Fruit fly (Drosophila melanogaster) Kc167 (cell line): Measurements from ENCODE around the gene CG15743.

ENCODE experiments used
- Myc ChIP-seq: fragments of >200 bp; optimal IDR thresholded peaks from 2 replicates; lab custom pipeline; 2017; ENCODE audit warnings: missing external identifiers
- h ChIP-seq: fragments of >200 bp; optimal IDR thresholded peaks from 3 replicates; lab custom pipeline; 2018; ENCODE audit warnings: missing external identifiers
- insv ChIP-seq: fragments of >200 bp; optimal IDR thresholded peaks from 3 replicates; lab custom pipeline; 2018; ENCODE audit warnings: missing external identifiers
- psq ChIP-seq: fragments of >200 bp; optimal IDR thresholded peaks from 2 replicates; lab custom pipeline; 2017; ENCODE audit warnings: missing external identifiers
- ttk ChIP-seq: sonication (Bioruptor generic); optimal IDR thresholded peaks from 2 replicates; lab custom pipeline; 2017; ENCODE audit warnings: missing external identifiers

DNA sequence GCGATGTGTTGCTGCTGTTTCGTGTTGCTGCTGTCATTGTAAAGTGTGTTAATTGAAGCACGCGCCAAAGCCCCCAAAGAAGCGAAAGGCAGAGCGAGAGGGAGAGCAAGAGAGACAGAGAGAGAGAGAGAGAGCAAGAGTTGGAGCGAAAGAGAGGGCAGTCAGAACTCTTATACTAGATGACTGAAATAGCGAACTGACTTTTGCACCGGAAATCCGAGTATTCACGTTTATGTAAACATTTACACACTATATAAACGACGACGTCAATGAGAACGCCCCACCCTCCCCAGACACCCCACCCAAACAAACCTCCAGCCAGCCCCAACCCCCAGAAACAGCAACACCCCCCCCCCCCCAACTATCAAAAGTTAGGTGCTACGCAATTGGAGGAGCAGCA, 36.9 kb downstream of the CG15743 start:
- TF ChIP-seq ttk (lab: Kevin White, UChicago): no peak
- no peak for TF ChIP-seq insv
- TF ChIP-seq Myc (lab: Kevin White, UChicago): no peak
- TF ChIP-seq h (lab: Kevin White, UChicago): no peak
- TF ChIP-seq psq (lab: Kevin White, UChicago): no peak
